Worm (Caenorhabditis elegans) whole organism, L3 larva: ENCODE results near the gene pqn-94.

ENCODE experiments used
- aly-2 ChIP-seq: fragments of 150-350 bp; optimal IDR thresholded peaks from 2 replicates; lab custom pipeline; 2014; ENCODE audit warnings: missing biosample characterization, missing genetic modification characterization
- jun-1 ChIP-seq: fragments of 150-350 bp; optimal IDR thresholded peaks from 2 replicates; lab custom pipeline; 2014; ENCODE audit warnings: missing biosample characterization, missing genetic modification reagents, missing genetic modification characterization
- lin-39 ChIP-seq: fragments of 150-350 bp; optimal IDR thresholded peaks from 2 replicates; lab custom pipeline; 2018; ENCODE audit warnings: missing biosample characterization, missing genetic modification reagents, missing genetic modification characterization
- mdl-1 ChIP-seq: fragments of 150-350 bp; optimal IDR thresholded peaks from 2 replicates; lab custom pipeline; 2014; ENCODE audit warnings: missing biosample characterization, missing genetic modification characterization
- skn-1 ChIP-seq: fragments of 150-350 bp; optimal IDR thresholded peaks from 2 replicates; lab custom pipeline; 2014; ENCODE audit warnings: missing biosample characterization, missing genetic modification characterization
- unc-62 ChIP-seq: fragments of 150-350 bp; sonication (generic microtip); optimal IDR thresholded peaks from 4 replicates; lab custom pipeline; 2014; ENCODE audit warnings: missing biosample characterization, missing genetic modification reagents, missing genetic modification characterization
- ztf-11 ChIP-seq: fragments of 150-350 bp; optimal IDR thresholded peaks from 2 replicates; lab custom pipeline; 2014; ENCODE audit warnings: missing biosample characterization, missing genetic modification characterization

ce11 chrV:20266992-20267391 lies 12.7 kb downstream of the pqn-94 start, which contains the start of gene mdt-17:
- TF ChIP-seq unc-62 (GFP tag; lab: Kevin White, UChicago) = no peak
- TF ChIP-seq mdl-1 (tag; lab: Kevin White, UChicago) = no peak
- no peak for TF ChIP-seq jun-1 (tag; lab: Kevin White, UChicago)
- TF ChIP-seq skn-1 (tag; lab: Kevin White, UChicago) = no peak
- TF ChIP-seq ztf-11 (tag; lab: Kevin White, UChicago) = no peak
- TF ChIP-seq lin-39 (tag; lab: Kevin White, UChicago) = no peak
- TF ChIP-seq aly-2 = no peak
